Worm (Caenorhabditis elegans) whole organism, young adult: ENCODE measurements around the gene F31F6.3.

ENCODE experiments used
- B0336.3 ChIP-seq: fragments of 200-800 bp; sonication (Bioruptor generic); IDR thresholded peaks from 2 replicates; pipeline ENCODE4 v1.3.6; 2022; ENCODE audit warnings: missing genetic modification characterization, missing compliant biosample characterization
- F10E7.11 ChIP-seq: sonication (generic microtip); optimal IDR thresholded peaks from 2 replicates; lab custom pipeline; 2017; ENCODE audit warnings: mild to moderate bottlenecking, missing genetic modification characterization, moderate library complexity, missing compliant biosample characterization
- F22D6.2 ChIP-seq: sonication (generic microtip); optimal IDR thresholded peaks from 2 replicates; lab custom pipeline; 2016; ENCODE audit warnings: mild to moderate bottlenecking, missing genetic modification characterization, missing compliant biosample characterization
- F37B4.10 ChIP-seq: fragments of 200-800 bp; sonication (Bioruptor generic); IDR thresholded peaks from 2 replicates; pipeline ENCODE4 v1.3.6; 2022; ENCODE audit warnings: missing genetic modification characterization, missing compliant biosample characterization
- F39B2.1 ChIP-seq: fragments of 200-800 bp; sonication (Bioruptor generic); IDR thresholded peaks from 2 replicates; pipeline ENCODE4 v1.3.6; 2022; ENCODE audit warnings: missing genetic modification reagents, missing genetic modification characterization, missing compliant biosample characterization
- F49E8.2 ChIP-seq: sonication (generic microtip); optimal IDR thresholded peaks from 3 replicates; lab custom pipeline; 2017; ENCODE audit warnings: missing genetic modification characterization, mild to moderate bottlenecking, missing compliant biosample characterization, antibody characterized with exemption, moderate library complexity; ENCODE audit not compliant: insufficient read depth
- F55B11.4 ChIP-seq: sonication (generic microtip); optimal IDR thresholded peaks from 2 replicates; lab custom pipeline; 2016; ENCODE audit warnings: missing compliant biosample characterization, missing genetic modification characterization, borderline replicate concordance; ENCODE audit not compliant: insufficient read depth
- F57A8.1 ChIP-seq: fragments of 200-800 bp; sonication (Bioruptor generic); optimal IDR thresholded peaks from 2 replicates; lab custom pipeline; 2018; ENCODE audit warnings: mild to moderate bottlenecking, missing genetic modification characterization, moderate library complexity, missing compliant biosample characterization
- K11D2.4 ChIP-seq: fragments of 200-800 bp; sonication (Bioruptor generic); IDR thresholded peaks from 2 replicates; pipeline ENCODE4 v1.3.6; 2022; ENCODE audit warnings: missing genetic modification reagents, missing genetic modification characterization, missing compliant biosample characterization
- K12H6.12 ChIP-seq: fragments of 200-800 bp; sonication (Bioruptor generic); optimal IDR thresholded peaks from 2 replicates; lab custom pipeline; 2018; ENCODE audit warnings: mild to moderate bottlenecking, missing genetic modification characterization, missing compliant biosample characterization
- T26A5.8 ChIP-seq: sonication (generic microtip); optimal IDR thresholded peaks from 2 replicates; lab custom pipeline; 2016; ENCODE audit warnings: missing genetic modification characterization, missing compliant biosample characterization
- Y53G8AR.9 ChIP-seq: fragments of 200-800 bp; sonication (Bioruptor generic); conservative IDR thresholded peaks from 2 replicates; pipeline ENCODE4 v1.3.6; 2022; ENCODE audit warnings: missing genetic modification reagents, missing genetic modification characterization, missing compliant biosample characterization
- akir-1 ChIP-seq: fragments of 200-800 bp; sonication (Bioruptor generic); optimal IDR thresholded peaks from 2 replicates; lab custom pipeline; 2018; ENCODE audit warnings: mild to moderate bottlenecking, missing genetic modification characterization, moderate library complexity, missing compliant biosample characterization
- ama-1 ChIP-seq, 3 experiments: fragments of 150-350 bp in 1 of 3; sonication (generic microtip) in 2 of 3; optimal IDR thresholded peaks; 2 replicates each; lab custom pipeline; 2014 to 2018; ENCODE audit warnings: missing biosample characterization in 2 of 3, missing genetic modification characterization in 2 of 3, missing genetic modification reagents in 2 of 3
- aptf-2 ChIP-seq: fragments of 200-800 bp; sonication (Bioruptor generic); conservative IDR thresholded peaks from 2 replicates; pipeline ENCODE4 v1.3.6; 2022; ENCODE audit warnings: missing genetic modification reagents, missing genetic modification characterization, missing compliant biosample characterization
- atf-7 ChIP-seq: sonication (generic microtip); optimal IDR thresholded peaks from 2 replicates; lab custom pipeline; 2017; ENCODE audit warnings: mild to moderate bottlenecking, missing genetic modification characterization, missing compliant biosample characterization
- bed-2 ChIP-seq: fragments of 200-800 bp; sonication (Bioruptor generic); IDR thresholded peaks from 2 replicates; pipeline ENCODE4 v1.3.6; 2022; ENCODE audit warnings: missing genetic modification reagents, missing genetic modification characterization, missing compliant biosample characterization
- ceh-100 ChIP-seq: fragments of 200-800 bp; sonication (Bioruptor generic); IDR thresholded peaks from 2 replicates; pipeline ENCODE4 v1.3.6; 2022; ENCODE audit warnings: missing genetic modification reagents, missing genetic modification characterization, missing compliant biosample characterization
- ceh-27 ChIP-seq: fragments of 200-800 bp; sonication (Bioruptor generic); optimal IDR thresholded peaks from 2 replicates; lab custom pipeline; 2018; ENCODE audit warnings: mild to moderate bottlenecking, missing genetic modification characterization, moderate library complexity, missing compliant biosample characterization
- ceh-58 ChIP-seq: fragments of 200-800 bp; sonication (Bioruptor generic); IDR thresholded peaks from 2 replicates; pipeline ENCODE4 v1.3.6; 2022; ENCODE audit warnings: missing genetic modification characterization, missing compliant biosample characterization
- dpl-1 ChIP-seq: fragments of 150-350 bp; optimal IDR thresholded peaks from 2 replicates; lab custom pipeline; 2014; ENCODE audit warnings: missing biosample characterization, missing genetic modification reagents, missing genetic modification characterization
- efl-1 ChIP-seq: fragments of 150-350 bp; optimal IDR thresholded peaks from 2 replicates; lab custom pipeline; 2014; ENCODE audit warnings: missing biosample characterization, missing genetic modification reagents, missing genetic modification characterization
- ekl-4 ChIP-seq: fragments of 200-800 bp; sonication (Bioruptor generic); IDR thresholded peaks from 2 replicates; pipeline ENCODE4 v1.3.6; 2022; ENCODE audit warnings: missing genetic modification reagents, missing genetic modification characterization, missing compliant biosample characterization
- ets-4 ChIP-seq: fragments of 200-800 bp; sonication (Bioruptor generic); optimal IDR thresholded peaks from 2 replicates; lab custom pipeline; 2018; ENCODE audit warnings: mild to moderate bottlenecking, missing genetic modification characterization, missing compliant biosample characterization
- fkh-3 ChIP-seq: sonication (generic microtip); optimal IDR thresholded peaks from 2 replicates; lab custom pipeline; 2016; ENCODE audit warnings: mild to moderate bottlenecking, missing genetic modification characterization, missing compliant biosample characterization
- him-1 ChIP-seq: sonication (generic microtip); optimal IDR thresholded peaks from 2 replicates; lab custom pipeline; 2016; ENCODE audit warnings: missing genotype, missing genetic modification reagents, missing genetic modification characterization, missing compliant biosample characterization
- hmg-20 ChIP-seq: fragments of 200-800 bp; sonication (Bioruptor generic); IDR thresholded peaks from 2 replicates; pipeline ENCODE4 v1.3.6; 2022; ENCODE audit warnings: missing genetic modification reagents, missing genetic modification characterization, missing compliant biosample characterization
- lag-1 ChIP-seq: fragments of 200-800 bp; sonication (Bioruptor generic); IDR thresholded peaks from 2 replicates; pipeline ENCODE4 v1.3.6; 2022; ENCODE audit warnings: missing genetic modification reagents, missing genetic modification characterization, missing compliant biosample characterization
- lin-26 ChIP-seq: fragments of 200-800 bp; sonication (Bioruptor generic); IDR thresholded peaks from 2 replicates; pipeline ENCODE4 v1.3.6; 2022; ENCODE audit warnings: missing genetic modification reagents, missing genetic modification characterization, missing compliant biosample characterization
- mcd-1 ChIP-seq: fragments of 200-800 bp; sonication (Bioruptor generic); IDR thresholded peaks from 2 replicates; pipeline ENCODE4 v1.3.6; 2022; ENCODE audit warnings: missing genetic modification reagents, missing genetic modification characterization, missing compliant biosample characterization
- nhr-27 ChIP-seq: fragments of 200-800 bp; sonication (Bioruptor generic); optimal IDR thresholded peaks from 2 replicates; lab custom pipeline; 2018; ENCODE audit warnings: mild to moderate bottlenecking, missing genetic modification characterization, moderate library complexity, missing compliant biosample characterization
- nhr-80 ChIP-seq: sonication (generic microtip); optimal IDR thresholded peaks from 2 replicates; lab custom pipeline; 2016; ENCODE audit warnings: missing genetic modification characterization, missing compliant biosample characterization
- nhr-90 ChIP-seq: sonication (generic microtip); optimal IDR thresholded peaks from 2 replicates; lab custom pipeline; 2016; ENCODE audit warnings: missing genotype, mild to moderate bottlenecking, missing genetic modification characterization, missing compliant biosample characterization
- rcor-1 ChIP-seq: fragments of 200-800 bp; sonication (Bioruptor generic); IDR thresholded peaks from 2 replicates; pipeline ENCODE4 v1.3.6; 2022; ENCODE audit warnings: missing genetic modification reagents, missing genetic modification characterization, missing compliant biosample characterization
- rec-8 ChIP-seq, 2 experiments: sonication (generic microtip); optimal IDR thresholded peaks; 2 replicates each; lab custom pipeline; 2016; ENCODE audit warnings: mild to moderate bottlenecking in 2 of 2, missing genetic modification characterization in 2 of 2, missing genetic modification reagents in 2 of 2, missing genotype in 2 of 2, missing biosample characterization in 1 of 2, missing compliant biosample characterization in 1 of 2, moderate library complexity in 1 of 2
- repo-1 ChIP-seq: sonication (generic microtip); optimal IDR thresholded peaks from 2 replicates; lab custom pipeline; 2017; ENCODE audit warnings: mild to moderate bottlenecking, missing genetic modification characterization, missing compliant biosample characterization
- rpc-1 ChIP-seq, 2 experiments: fragments of 150-350 bp in 1 of 2; sonication (generic microtip) in 1 of 2; optimal IDR thresholded peaks; 2 replicates each; lab custom pipeline; 2014 to 2018; ENCODE audit warnings: missing biosample characterization in 1 of 2, missing genetic modification characterization in 1 of 2, missing genetic modification reagents in 1 of 2, missing genotype in 1 of 2
- snpc-1.1 ChIP-seq: sonication (generic microtip); optimal IDR thresholded peaks from 2 replicates; lab custom pipeline; 2017; ENCODE audit warnings: missing genetic modification characterization, mild to moderate bottlenecking, missing compliant biosample characterization, antibody characterized with exemption, moderate library complexity, missing genotype, missing genetic modification reagents; ENCODE audit not compliant: insufficient read depth
- snpc-1.3 ChIP-seq: sonication (generic microtip); optimal IDR thresholded peaks from 2 replicates; lab custom pipeline; 2017; ENCODE audit warnings: missing genetic modification characterization, mild to moderate bottlenecking, missing compliant biosample characterization, antibody characterized with exemption, moderate library complexity, missing genotype, missing genetic modification reagents; ENCODE audit not compliant: insufficient read depth
- snpc-3.4 ChIP-seq: sonication (generic microtip); optimal IDR thresholded peaks from 2 replicates; lab custom pipeline; 2017; ENCODE audit warnings: missing genetic modification characterization, mild to moderate bottlenecking, missing compliant biosample characterization, antibody characterized with exemption, moderate library complexity, missing genotype, missing genetic modification reagents
- snpc-4 ChIP-seq, 5 experiments: fragments of 150-350 bp in 1 of 5; sonication (generic microtip) in 4 of 5; optimal IDR thresholded peaks; 2 replicates each; lab custom pipeline; 2014 to 2018; ENCODE audit warnings: missing genetic modification characterization in 5 of 5, missing biosample characterization in 3 of 5, antibody characterized with exemption in 2 of 5, mild to moderate bottlenecking in 2 of 5, missing compliant biosample characterization in 2 of 5, missing genotype in 2 of 5, moderate library complexity in 2 of 5, missing genetic modification reagents in 1 of 5
- tlf-1 ChIP-seq: fragments of 200-800 bp; sonication (Bioruptor generic); optimal IDR thresholded peaks from 2 replicates; lab custom pipeline; 2018; ENCODE audit warnings: mild to moderate bottlenecking, missing genetic modification characterization, missing compliant biosample characterization
- xnd-1 ChIP-seq: sonication (generic microtip); optimal IDR thresholded peaks from 2 replicates; lab custom pipeline; 2016; ENCODE audit warnings: missing genotype, missing genetic modification reagents, missing genetic modification characterization, missing compliant biosample characterization
- zim-3 ChIP-seq: sonication (generic microtip); optimal IDR thresholded peaks from 2 replicates; lab custom pipeline; 2017; ENCODE audit warnings: mild to moderate bottlenecking, missing genetic modification characterization, moderate library complexity, missing compliant biosample characterization
- ztf-22 ChIP-seq: fragments of 200-800 bp; sonication (Bioruptor generic); optimal IDR thresholded peaks from 2 replicates; lab custom pipeline; 2018; ENCODE audit warnings: mild to moderate bottlenecking, missing genetic modification characterization, moderate library complexity, missing compliant biosample characterization
- ztf-25 ChIP-seq: fragments of 200-800 bp; sonication (Bioruptor generic); IDR thresholded peaks from 2 replicates; pipeline ENCODE4 v1.3.6; 2022; ENCODE audit warnings: missing genetic modification reagents, missing genetic modification characterization, missing compliant biosample characterization
- ztf-28 ChIP-seq: fragments of 200-800 bp; sonication (Bioruptor generic); IDR thresholded peaks from 2 replicates; pipeline ENCODE4 v1.3.6; 2022; ENCODE audit warnings: missing genetic modification reagents, missing genetic modification characterization, missing compliant biosample characterization

F31F6.3 gene

DNA sequence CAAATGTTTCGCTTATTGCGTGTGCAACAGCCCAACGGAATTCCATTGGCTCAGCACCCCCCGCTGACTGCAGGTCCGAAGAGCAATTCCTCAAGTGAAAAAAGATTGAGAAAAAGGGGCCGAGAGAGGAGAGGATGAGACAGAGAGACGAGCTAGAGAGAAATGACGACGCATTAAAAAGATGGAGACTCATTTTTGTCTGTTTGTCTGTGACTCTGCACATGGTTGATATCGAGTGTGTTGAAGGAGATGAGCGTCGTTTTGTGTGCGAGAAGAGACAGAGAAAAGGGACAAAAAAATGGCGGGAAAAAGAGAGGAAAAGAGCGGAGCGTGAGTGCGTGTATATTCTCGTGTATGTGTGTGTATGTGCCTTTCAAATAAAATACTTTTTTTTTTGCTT, 31.6 kb downstream of the F31F6.3 start:
- no peak for TF ChIP-seq F39B2.1 (GFP tag; lab: Robert Waterston, UW)
- TF ChIP-seq xnd-1 (tag; lab: Kevin White, UChicago): no peak
- TF ChIP-seq K12H6.12 (tag; lab: Kevin White, UChicago): peak; percentile 82
- no peak for TF ChIP-seq repo-1 (tag; lab: Kevin White, UChicago)
- no peak for TF ChIP-seq F37B4.10 (GFP tag; lab: Robert Waterston, UW)
- TF ChIP-seq ceh-27 (GFP tag; lab: Kevin White, UChicago): peak; percentile 90
- TF ChIP-seq him-1 (tag; lab: Kevin White, UChicago): no peak
- no peak for TF ChIP-seq ztf-22 (GFP tag; lab: Kevin White, UChicago)
- TF ChIP-seq Y53G8AR.9: 0 out of 2 replicates have a peak, but pooled peaks have one; percentile 33
- TF ChIP-seq F22D6.2 (tag; lab: Kevin White, UChicago): no peak
- no peak for TF ChIP-seq tlf-1 (GFP tag; lab: Kevin White, UChicago)
- no peak for TF ChIP-seq ztf-25 (GFP tag; lab: Robert Waterston, UW)
- peak; percentile 19 for TF ChIP-seq dpl-1 (GFP tag; lab: Kevin White, UChicago)
- no peak for TF ChIP-seq ceh-100 (GFP tag; lab: Robert Waterston, UW)
- no peak for TF ChIP-seq ekl-4 (GFP tag; lab: Robert Waterston, UW)
- TF ChIP-seq zim-3: no peak
- TF ChIP-seq T26A5.8: no peak
- TF ChIP-seq B0336.3 (GFP tag; lab: Robert Waterston, UW): peak; percentile 72
- TF ChIP-seq nhr-90: no peak
- TF ChIP-seq rec-8 (tag; optimal IDR thresholded peaks at IDR 0.05; lab: Kevin White, UChicago): no peak
- no peak for TF ChIP-seq F55B11.4
- peak; percentile 64; the same call in 1 of the 2 replicates for TF ChIP-seq lin-26 (GFP tag; lab: Robert Waterston, UW)
- TF ChIP-seq F49E8.2 (tag; lab: Kevin White, UChicago): no peak
- no peak for TF ChIP-seq hmg-20 (GFP tag; lab: Robert Waterston, UW)
- peak; percentile 15 for TF ChIP-seq efl-1 (GFP tag; lab: Kevin White, UChicago)
- TF ChIP-seq nhr-80 (tag; lab: Kevin White, UChicago): peak; percentile 74
- TF ChIP-seq K11D2.4 (GFP tag; lab: Robert Waterston, UW): peak; percentile 53; the same call in 1 of the 2 replicates
- no peak for TF ChIP-seq snpc-4 (GFP tag; optimal IDR thresholded peaks at IDR 0.05; lab: Kevin White, UChicago)
- peak in 3 of 4 experiments; percentile 34 to 59 (median 58) for TF ChIP-seq snpc-4 (tag; optimal IDR thresholded peaks at IDR 0.05; lab: Kevin White, UChicago)
- TF ChIP-seq rcor-1 (GFP tag; lab: Robert Waterston, UW): 0 out of 2 replicates have a peak, but pooled peaks have one; percentile 36
- peak; percentile 55 for TF ChIP-seq mcd-1 (GFP tag; lab: Robert Waterston, UW)
- TF ChIP-seq lag-1 (GFP tag; lab: Robert Waterston, UW): no peak
- TF ChIP-seq F57A8.1 (GFP tag; lab: Kevin White, UChicago): no peak
- peak; percentile 58; the same call in 1 of the 2 replicates for TF ChIP-seq bed-2
- TF ChIP-seq snpc-3.4 (tag; lab: Kevin White, UChicago): no peak
- TF ChIP-seq nhr-27 (tag; lab: Kevin White, UChicago): no peak
- TF ChIP-seq ceh-58 (GFP tag; lab: Robert Waterston, UW): no peak
- TF ChIP-seq snpc-1.1 (tag; lab: Kevin White, UChicago): no peak
- no peak for TF ChIP-seq snpc-1.3
- peak; percentile 58 for TF ChIP-seq atf-7 (tag; lab: Kevin White, UChicago)
- TF ChIP-seq ets-4 (GFP tag; lab: Kevin White, UChicago): no peak
- no peak for TF ChIP-seq F10E7.11 (tag; lab: Kevin White, UChicago)
- TF ChIP-seq ztf-28 (GFP tag; lab: Robert Waterston, UW): no peak
- no peak for TF ChIP-seq ama-1 (optimal IDR thresholded peaks at IDR 0.05; lab: Kevin White, UChicago)
- TF ChIP-seq ama-1 (GFP tag; optimal IDR thresholded peaks at IDR 0.05; lab: Kevin White, UChicago): no peak
- TF ChIP-seq akir-1 (GFP tag; lab: Kevin White, UChicago): no peak
- TF ChIP-seq rpc-1 (optimal IDR thresholded peaks at IDR 0.05; lab: Kevin White, UChicago): no peak
- no peak for TF ChIP-seq rpc-1 (tag; optimal IDR thresholded peaks at IDR 0.05; lab: Kevin White, UChicago)
- TF ChIP-seq fkh-3 (tag; lab: Kevin White, UChicago): no peak
- TF ChIP-seq aptf-2 (GFP tag; lab: Robert Waterston, UW): no peak
